Worm (Caenorhabditis elegans) whole organism, L4/young adult: ENCODE data around the gene egl-38.

Source experiments
- W03F9.2 ChIP-seq: fragments of 150-350 bp; optimal IDR thresholded peaks from 2 replicates; lab custom pipeline; 2014; ENCODE audit warnings: missing biosample characterization, missing genetic modification characterization
- dao-5 ChIP-seq: sonication (generic microtip); optimal IDR thresholded peaks from 2 replicates; lab custom pipeline; 2016; ENCODE audit warnings: missing genotype, missing genetic modification characterization, moderate library complexity, missing compliant biosample characterization
- him-1 ChIP-seq: sonication (generic microtip); optimal IDR thresholded peaks from 2 replicates; lab custom pipeline; 2016; ENCODE audit warnings: missing genotype, missing genetic modification reagents, missing genetic modification characterization, missing compliant biosample characterization

ce11 chrIV:10078003-10078402 is 32.3 kb downstream of the egl-38 start:
- TF ChIP-seq dao-5 (tag; lab: Kevin White, UChicago): no peak
- no peak for TF ChIP-seq him-1
- no peak for TF ChIP-seq W03F9.2 (tag; lab: Kevin White, UChicago)
